Fruit fly (Drosophila melanogaster): ENCODE measurements around the gene CG10237.

The CG10237 gene

DNA sequence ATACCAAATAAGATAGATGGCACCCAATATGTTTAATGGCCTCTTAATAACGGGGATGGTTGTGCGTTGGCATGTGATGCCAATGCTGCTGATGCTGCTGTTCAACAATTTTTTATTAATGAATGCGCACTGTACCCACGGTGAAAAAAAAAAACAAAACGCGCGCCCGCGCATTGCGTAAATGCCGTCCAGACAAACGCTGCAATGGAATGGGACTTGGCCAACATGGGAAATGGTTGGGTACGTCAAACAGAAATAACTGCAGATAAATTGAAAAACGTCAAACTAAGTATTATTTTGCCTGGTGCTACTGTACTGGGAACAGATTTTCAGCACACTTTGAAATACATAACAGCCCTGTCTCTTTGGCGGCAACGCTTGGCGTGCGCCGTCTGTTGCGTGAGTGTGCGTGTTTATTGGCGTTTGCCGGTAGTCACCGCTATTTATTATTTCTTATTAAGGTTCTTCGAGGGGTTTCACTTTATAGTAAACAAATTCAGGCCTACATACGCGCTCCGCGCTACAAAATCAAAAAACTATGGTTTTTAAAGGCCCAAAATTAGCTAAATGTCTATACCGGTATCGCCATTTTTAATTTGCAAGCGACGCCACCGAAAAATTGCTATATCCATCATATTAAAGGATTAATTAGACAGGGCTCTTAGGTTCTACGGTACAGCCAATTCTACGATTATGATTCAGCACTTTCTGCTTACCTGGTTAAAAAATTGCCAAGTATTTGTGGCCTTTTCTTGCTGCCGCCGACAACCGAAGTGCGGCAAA, 10.2 kb upstream of the CG10237 start (continued):
- TF ChIP-seq sr (GFP tag; IDR thresholded peaks at IDR 0.05): no peak
- TF ChIP-seq CG15601 (tag; optimal IDR thresholded peaks at IDR 0.05): no peak
- TF ChIP-seq Sox102F (GFP tag; optimal IDR thresholded peaks at IDR 0.05): peak; percentile 24
- no peak for TF ChIP-seq Kr (GFP tag; optimal IDR thresholded peaks at IDR 0.05)
- TF ChIP-seq CG5180 (GFP tag; optimal IDR thresholded peaks at IDR 0.05): no peak
- peak; percentile 74 for TF ChIP-seq sens (GFP tag)
- no peak for TF ChIP-seq usp (GFP tag; optimal IDR thresholded peaks at IDR 0.05)
- TF ChIP-seq gem (tag; optimal IDR thresholded peaks at IDR 0.05): peak; percentile 44
- TF ChIP-seq Doc3 (GFP tag; IDR thresholded peaks at IDR 0.05; ENCODE audit: partially characterized antibody): no peak
- no peak for TF ChIP-seq GATAe (GFP tag; conservative IDR thresholded peaks at IDR 0.05)
- TF ChIP-seq Oaz (GFP tag; IDR thresholded peaks at IDR 0.05): no peak
- no peak for TF ChIP-seq ara (GFP tag; IDR thresholded peaks at IDR 0.05)
- TF ChIP-seq CG15514 (GFP tag; optimal IDR thresholded peaks at IDR 0.05): no peak
- TF ChIP-seq tap (tag; optimal IDR thresholded peaks at IDR 0.05): no peak
- TF ChIP-seq sd (tag; optimal IDR thresholded peaks at IDR 0.05): peak; percentile 30
- no peak for TF ChIP-seq CG11560 (tag; IDR thresholded peaks at IDR 0.05)
- TF ChIP-seq CG3726 (GFP tag; IDR thresholded peaks at IDR 0.05): no peak
- TF ChIP-seq Sox100B (GFP tag; optimal IDR thresholded peaks at IDR 0.05): no peak
- TF ChIP-seq kay (GFP tag; optimal IDR thresholded peaks at IDR 0.05): no peak
- TF ChIP-seq repo (GFP tag; optimal IDR thresholded peaks at IDR 0.05): no peak
- TF ChIP-seq CG3407 (GFP tag; optimal IDR thresholded peaks at IDR 0.05): no peak
- TF ChIP-seq HLH54F (GFP tag; optimal IDR thresholded peaks at IDR 0.05): no peak
- peak; percentile 57 for TF ChIP-seq Dp (GFP tag; optimal IDR thresholded peaks at IDR 0.05)
- no peak for TF ChIP-seq CG1603 (tag; optimal IDR thresholded peaks at IDR 0.05)
- TF ChIP-seq CG14441 (GFP tag; IDR thresholded peaks at IDR 0.05): peak; percentile 56
- no peak for TF ChIP-seq otp (GFP tag; IDR thresholded peaks at IDR 0.05)
- no peak for TF ChIP-seq CG4820 (GFP tag; optimal IDR thresholded peaks at IDR 0.05)
- no peak for TF ChIP-seq run (tag; optimal IDR thresholded peaks at IDR 0.05)
- no peak for TF ChIP-seq Fer2 (tag; optimal IDR thresholded peaks at IDR 0.05)
- TF ChIP-seq CG10274 (GFP tag; optimal IDR thresholded peaks at IDR 0.05): no peak
- no peak for TF ChIP-seq Fer3 (tag; optimal IDR thresholded peaks at IDR 0.05)
- no peak for TF ChIP-seq CG4424 (GFP tag; optimal IDR thresholded peaks at IDR 0.05)
- no peak for TF ChIP-seq CG2889 (GFP tag; IDR thresholded peaks at IDR 0.05)
- TF ChIP-seq CG17186 (GFP tag; optimal IDR thresholded peaks at IDR 0.05): no peak
- TF ChIP-seq Hr3 (GFP tag; optimal IDR thresholded peaks at IDR 0.05): peak; percentile 21
- no peak for TF ChIP-seq CG8765 (GFP tag; IDR thresholded peaks at IDR 0.05)
- TF ChIP-seq nerfin-1 (tag; optimal IDR thresholded peaks at IDR 0.05): peak; percentile 97
- TF ChIP-seq al (GFP tag; IDR thresholded peaks at IDR 0.05): no peak
- TF ChIP-seq aop (GFP tag; IDR thresholded peaks at IDR 0.05): no peak
- TF ChIP-seq pnt (GFP tag; optimal IDR thresholded peaks at IDR 0.05): no peak
- TF ChIP-seq CG12299 (tag; optimal IDR thresholded peaks at IDR 0.05): no peak
- TF ChIP-seq btn (GFP tag; optimal IDR thresholded peaks at IDR 0.05): no peak
- no peak for TF ChIP-seq CG18011 (GFP tag; optimal IDR thresholded peaks at IDR 0.05)
- TF ChIP-seq PHDP (tag; optimal IDR thresholded peaks at IDR 0.05): no peak
- no peak for TF ChIP-seq lbe (GFP tag; optimal IDR thresholded peaks at IDR 0.05)
- no peak for TF ChIP-seq Eip74EF (GFP tag; optimal IDR thresholded peaks at IDR 0.05)
- TF ChIP-seq cwo (GFP tag; optimal IDR thresholded peaks at IDR 0.05): no peak
- no peak for TF ChIP-seq CG5245 (GFP tag; optimal IDR thresholded peaks at IDR 0.05)
- TF ChIP-seq ap (GFP tag; IDR thresholded peaks at IDR 0.05): no peak
- TF ChIP-seq tgo (GFP tag; IDR thresholded peaks at IDR 0.05): no peak
